Worm (Caenorhabditis elegans) whole organism, late embryonic: ENCODE data around the gene nhr-60.

Experiments
- C38D4.7 ChIP-seq: fragments of 200-800 bp; sonication (Bioruptor generic); optimal IDR thresholded peaks from 2 replicates; lab custom pipeline; 2018; ENCODE audit warnings: mild to moderate bottlenecking, missing genetic modification characterization, moderate library complexity, missing compliant biosample characterization
- F13H6.1 ChIP-seq: sonication (generic microtip); optimal IDR thresholded peaks from 2 replicates; lab custom pipeline; 2016; ENCODE audit warnings: missing genetic modification characterization, missing compliant biosample characterization
- K02D7.2 ChIP-seq: sonication (generic microtip); optimal IDR thresholded peaks from 2 replicates; lab custom pipeline; 2017; ENCODE audit warnings: mild to moderate bottlenecking, missing genetic modification characterization, missing compliant biosample characterization
- T23F11.4 ChIP-seq: fragments of 200-800 bp; sonication (Bioruptor generic); optimal IDR thresholded peaks from 2 replicates; lab custom pipeline; 2018; ENCODE audit warnings: mild to moderate bottlenecking, missing genetic modification characterization, missing compliant biosample characterization
- Y22D7AL.16 ChIP-seq: sonication (generic microtip); optimal IDR thresholded peaks from 2 replicates; lab custom pipeline; 2016; ENCODE audit warnings: missing genetic modification characterization, missing compliant biosample characterization
- ceh-14 ChIP-seq: sonication (generic microtip); optimal IDR thresholded peaks from 2 replicates; lab custom pipeline; 2016; ENCODE audit warnings: missing genotype, missing genetic modification characterization, missing compliant biosample characterization
- ceh-18 ChIP-seq: sonication (generic microtip); optimal IDR thresholded peaks from 2 replicates; lab custom pipeline; 2016; ENCODE audit warnings: missing genetic modification characterization, missing compliant biosample characterization
- ceh-2 ChIP-seq: sonication (generic microtip); optimal IDR thresholded peaks from 2 replicates; lab custom pipeline; 2016; ENCODE audit warnings: missing genotype, missing genetic modification characterization, missing compliant biosample characterization
- ceh-22 ChIP-seq: sonication (generic microtip); optimal IDR thresholded peaks from 2 replicates; lab custom pipeline; 2017; ENCODE audit warnings: missing biosample characterization, missing genetic modification characterization
- ceh-24 ChIP-seq: sonication (generic microtip); optimal IDR thresholded peaks from 2 replicates; lab custom pipeline; 2016; ENCODE audit warnings: mild to moderate bottlenecking, missing genetic modification characterization, missing compliant biosample characterization
- ceh-34 ChIP-seq: sonication (generic microtip); optimal IDR thresholded peaks from 2 replicates; lab custom pipeline; 2016; ENCODE audit warnings: mild to moderate bottlenecking, missing genetic modification characterization, missing compliant biosample characterization
- dmd-4 ChIP-seq: sonication (generic microtip); optimal IDR thresholded peaks from 2 replicates; lab custom pipeline; 2016; ENCODE audit warnings: borderline replicate concordance, missing genetic modification characterization, missing compliant biosample characterization
- elt-4 ChIP-seq: sonication (generic microtip); optimal IDR thresholded peaks from 2 replicates; lab custom pipeline; 2016; ENCODE audit warnings: missing genetic modification characterization, missing compliant biosample characterization
- ets-4 ChIP-seq: sonication (generic microtip); optimal IDR thresholded peaks from 2 replicates; lab custom pipeline; 2016; ENCODE audit warnings: missing genetic modification characterization, missing compliant biosample characterization
- fax-1 ChIP-seq: sonication (generic microtip); optimal IDR thresholded peaks from 2 replicates; lab custom pipeline; 2016; ENCODE audit warnings: missing genotype, missing genetic modification characterization, missing compliant biosample characterization
- fkh-10 ChIP-seq: fragments of 150-350 bp; optimal IDR thresholded peaks from 2 replicates; lab custom pipeline; 2014; ENCODE audit warnings: missing biosample characterization, missing genetic modification reagents, missing genetic modification characterization
- hlh-13 ChIP-seq: fragments of 200-800 bp; sonication (Bioruptor generic); optimal IDR thresholded peaks from 2 replicates; lab custom pipeline; 2018; ENCODE audit warnings: mild to moderate bottlenecking, missing genetic modification characterization, missing compliant biosample characterization
- hlh-15 ChIP-seq: sonication (generic microtip); optimal IDR thresholded peaks from 2 replicates; lab custom pipeline; 2016; ENCODE audit warnings: missing genetic modification characterization, missing compliant biosample characterization
- hlh-8 ChIP-seq: sonication (generic microtip); optimal IDR thresholded peaks from 2 replicates; lab custom pipeline; 2016; ENCODE audit warnings: missing genotype, missing genetic modification characterization, missing compliant biosample characterization
- lim-6 ChIP-seq: sonication (generic microtip); optimal IDR thresholded peaks from 2 replicates; lab custom pipeline; 2016; ENCODE audit warnings: missing genetic modification characterization, missing compliant biosample characterization
- lin-11 ChIP-seq: fragments of 200-800 bp; sonication (Bioruptor generic); optimal IDR thresholded peaks from 2 replicates; lab custom pipeline; 2018; ENCODE audit warnings: mild to moderate bottlenecking, missing genetic modification characterization, missing compliant biosample characterization
- madf-2 ChIP-seq: sonication (generic microtip); optimal IDR thresholded peaks from 2 replicates; lab custom pipeline; 2017; ENCODE audit warnings: missing genetic modification characterization, missing compliant biosample characterization
- mec-3 ChIP-seq: sonication (generic microtip); optimal IDR thresholded peaks from 2 replicates; lab custom pipeline; 2016; ENCODE audit warnings: borderline replicate concordance, missing genetic modification characterization, missing compliant biosample characterization
- nfya-1 ChIP-seq: sonication (generic microtip); optimal IDR thresholded peaks from 2 replicates; lab custom pipeline; 2017; ENCODE audit warnings: missing genetic modification characterization, mild to moderate bottlenecking, missing compliant biosample characterization, antibody characterized with exemption, moderate library complexity
- nhr-11 ChIP-seq: fragments of 150-350 bp; optimal IDR thresholded peaks from 2 replicates; lab custom pipeline; 2014; ENCODE audit warnings: missing biosample characterization, missing genetic modification characterization
- npax-4 ChIP-seq: sonication (generic microtip); optimal IDR thresholded peaks from 2 replicates; lab custom pipeline; 2016; ENCODE audit warnings: missing genetic modification characterization, missing compliant biosample characterization
- pha-4 ChIP-seq: fragments of 150-350 bp; optimal IDR thresholded peaks from 2 replicates; lab custom pipeline; 2018; ENCODE audit warnings: missing biosample characterization, missing genetic modification reagents, missing genetic modification characterization
- pqm-1 ChIP-seq: sonication (generic microtip); optimal IDR thresholded peaks from 2 replicates; lab custom pipeline; 2016; ENCODE audit warnings: missing genetic modification characterization, missing compliant biosample characterization
- pros-1 ChIP-seq: fragments of 150-350 bp; optimal IDR thresholded peaks from 2 replicates; lab custom pipeline; 2014; ENCODE audit warnings: missing biosample characterization, missing genetic modification reagents, missing genetic modification characterization
- sdc-2 ChIP-seq: sonication (generic microtip); optimal IDR thresholded peaks from 2 replicates; lab custom pipeline; 2016; ENCODE audit warnings: missing genotype, missing genetic modification characterization, missing compliant biosample characterization
- unc-3 ChIP-seq, 2 experiments: fragments of 200-800 bp in 1 of 2; sonication (Bioruptor generic) in 1 of 2; sonication (generic microtip) in 1 of 2; conservative IDR thresholded peaks in 1 of 2; optimal IDR thresholded peaks in 1 of 2; 2 replicates each; pipeline versions ENCODE4 v1.3.6 to Lab custom; 2016 to 2022; ENCODE audit warnings: missing compliant biosample characterization in 2 of 2, missing genetic modification characterization in 2 of 2, missing genetic modification reagents in 1 of 2
- unc-86 ChIP-seq: sonication (generic microtip); optimal IDR thresholded peaks from 2 replicates; lab custom pipeline; 2016; ENCODE audit warnings: missing genetic modification characterization, missing compliant biosample characterization
- zip-5 ChIP-seq: sonication (generic microtip); optimal IDR thresholded peaks from 2 replicates; lab custom pipeline; 2016; ENCODE audit warnings: missing genetic modification characterization, missing compliant biosample characterization

The nhr-60 gene

ce11 chrV:15796087-15796486, 23.0 kb upstream of the nhr-60 start, which contains the start of gene nhr-223:
TSS of gene nhr-223 (plus strand) at chrV:15796387.
- no peak for TF ChIP-seq pha-4
- no peak for TF ChIP-seq hlh-8 (tag; lab: Kevin White, UChicago)
- TF ChIP-seq fax-1: no peak
- TF ChIP-seq C38D4.7 (GFP tag; lab: Kevin White, UChicago): no peak
- TF ChIP-seq pros-1 (tag; lab: Kevin White, UChicago): no peak
- TF ChIP-seq ets-4: no peak
- TF ChIP-seq ceh-18 (tag; lab: Kevin White, UChicago): no peak
- no peak for TF ChIP-seq elt-4 (tag; lab: Kevin White, UChicago)
- TF ChIP-seq nfya-1 (tag; lab: Kevin White, UChicago): no peak
- TF ChIP-seq npax-4 (tag; lab: Kevin White, UChicago): no peak
- no peak for TF ChIP-seq madf-2

ce11 chrV:15793270-15793669, 20.2 kb upstream of the nhr-60 start, which contains the start of gene T26E4.7:
TSS of gene T26E4.7 (plus strand) at chrV:15793570.
- no peak for TF ChIP-seq K02D7.2 (tag; lab: Kevin White, UChicago)

- TF ChIP-seq Y22D7AL.16 (tag; lab: Kevin White, UChicago) (no peak), zip-5 (tag; lab: Kevin White, UChicago) (no peak), hlh-13 (GFP tag; lab: Kevin White, UChicago) (no peak), ets-4 (no peak), lin-11 (tag; lab: Kevin White, UChicago) (no peak), nhr-11 (no peak), ceh-24 (tag; lab: Kevin White, UChicago) (no peak), hlh-8 (tag; lab: Kevin White, UChicago) (no peak), nfya-1 (tag; lab: Kevin White, UChicago) (no peak), pha-4 (no peak), ceh-22 (tag; lab: Kevin White, UChicago) (no peak), ceh-18 (tag; lab: Kevin White, UChicago) (no peak), hlh-15 (no peak), fkh-10 (no peak), sdc-2 (tag; lab: Kevin White, UChicago) (no peak)
Measured at ce11 chrV:15792409-15792808, 19.4 kb upstream of the nhr-60 start, which contains the start of gene T26E4.4. TSS of gene T26E4.4 (minus strand) at chrV:15792509.

ce11 chrV:15782494-15782893, 9.5 kb upstream of the nhr-60 start, which contains the start of gene T26E4.3:
TSS of gene T26E4.3 (plus strand) at chrV:15782794.
- no peak for TF ChIP-seq pros-1 (tag; lab: Kevin White, UChicago)
- TF ChIP-seq unc-86 (tag; lab: Kevin White, UChicago): no peak
- no peak for TF ChIP-seq mec-3 (tag; lab: Kevin White, UChicago)
- no peak for TF ChIP-seq unc-3 (GFP tag; conservative IDR thresholded peaks at IDR 0.05; lab: Robert Waterston, UW)
- TF ChIP-seq unc-3 (tag; optimal IDR thresholded peaks at IDR 0.05; lab: Kevin White, UChicago): no peak

ce11 chrV:15781086-15781485, 8.0 kb upstream of the nhr-60 start, which contains the start of gene T26E4.2:
TSS of gene T26E4.2 (plus strand) at chrV:15781386.
- TF ChIP-seq ceh-14 (tag; lab: Kevin White, UChicago): no peak
- no peak for TF ChIP-seq ceh-34 (tag; lab: Kevin White, UChicago)
- no peak for TF ChIP-seq pqm-1 (tag; lab: Kevin White, UChicago)
- no peak for TF ChIP-seq zip-5 (tag; lab: Kevin White, UChicago)
- TF ChIP-seq unc-3 (GFP tag; conservative IDR thresholded peaks at IDR 0.05; lab: Robert Waterston, UW): no peak
- TF ChIP-seq unc-3 (tag; optimal IDR thresholded peaks at IDR 0.05; lab: Kevin White, UChicago): no peak
- TF ChIP-seq F13H6.1 (tag; lab: Kevin White, UChicago): no peak

- TF ChIP-seq dmd-4 (tag; lab: Kevin White, UChicago) (no peak), ceh-2 (tag; lab: Kevin White, UChicago) (no peak), lim-6 (tag; lab: Kevin White, UChicago) (no peak), C38D4.7 (GFP tag; lab: Kevin White, UChicago) (no peak), elt-4 (tag; lab: Kevin White, UChicago) (no peak), T23F11.4 (GFP tag; lab: Kevin White, UChicago) (no peak), madf-2 (no peak)
- TF ChIP-seq, all 69 proteins: peak for 0
Measured at ce11 chrV:15779128-15779729, 6.2 kb upstream of the nhr-60 start, which contains the start of the genes nhr-285 and irld-52. TSS of gene nhr-285 (minus strand) at chrV:15779228. TSS of gene irld-52 (plus strand) at chrV:15779679.
